Worm (Caenorhabditis elegans) whole organism, early embryonic: ENCODE results near the gene F28C1.3.

Experiments
- ama-1 ChIP-seq: fragments of 150-350 bp; optimal IDR thresholded peaks from 2 replicates; lab custom pipeline; 2014
- hmbx-1 ChIP-seq: sonication (generic microtip); optimal IDR thresholded peaks from 2 replicates; lab custom pipeline; 2016; ENCODE audit warnings: mild to moderate bottlenecking, missing genetic modification characterization, missing compliant biosample characterization
- pes-1 ChIP-seq: fragments of 200-800 bp; sonication (Bioruptor generic); IDR thresholded peaks from 2 replicates; pipeline ENCODE4 v1.3.6; 2022; ENCODE audit warnings: missing genetic modification reagents, missing genetic modification characterization, missing compliant biosample characterization
- tra-4 ChIP-seq: sonication (generic microtip); optimal IDR thresholded peaks from 2 replicates; lab custom pipeline; 2017; ENCODE audit warnings: missing genetic modification characterization, missing compliant biosample characterization

- TF ChIP-seq hmbx-1 (tag; lab: Kevin White, UChicago) (no peak), tra-4 (tag; lab: Kevin White, UChicago) (no peak), ama-1 (lab: Kevin White, UChicago) (no peak), pes-1 (GFP tag; lab: Robert Waterston, UW) (no peak)
These were observed 18.0 kb upstream of the F28C1.3 start, which contains the start of gene F28C1.1 for ce11 chrV:12450441-12450840.
